Fruit fly (Drosophila melanogaster): ENCODE measurements around the gene Rsbp15.
A peak's percentile ranks its signal among the peaks of the same experiment; 100 is the strongest.

dm6 chr3R:12269889-12270403 lies 47.8 kb downstream of the Rsbp15 start:
- no peak for TF ChIP-seq CG3919 (GFP tag; optimal IDR thresholded peaks at IDR 0.05)
- no peak for TF ChIP-seq CG8319 (GFP tag; optimal IDR thresholded peaks at IDR 0.05)
- no peak for TF ChIP-seq CG9139 (GFP tag; optimal IDR thresholded peaks at IDR 0.05)
- peak; percentile 100 for TF ChIP-seq svp (GFP tag)
- TF ChIP-seq eg (GFP tag; IDR thresholded peaks at IDR 0.05) = no peak
- TF ChIP-seq spab (GFP tag; optimal IDR thresholded peaks at IDR 0.05) = no peak
- TF ChIP-seq Lpt (GFP tag; optimal IDR thresholded peaks at IDR 0.05) = no peak
- no peak for TF ChIP-seq Gug (GFP tag; IDR thresholded peaks at IDR 0.05)

Data from whole organism, prepupa.